Fruit fly (Drosophila melanogaster): ENCODE results near the gene CG3819.

dm6 chr3L:18881613-18882012, 40.3 kb downstream of the CG3819 start:
- no peak for TF ChIP-seq Crg-1 (GFP tag; optimal IDR thresholded peaks at IDR 0.05)
- TF ChIP-seq Clk (GFP tag; optimal IDR thresholded peaks at IDR 0.05) = no peak
- TF ChIP-seq CG7045 (GFP tag; optimal IDR thresholded peaks at IDR 0.05) = no peak
- no peak for TF ChIP-seq CG5204 (GFP tag; optimal IDR thresholded peaks at IDR 0.05)
- no peak for TF ChIP-seq CG14711 (tag; optimal IDR thresholded peaks at IDR 0.05)
- TF ChIP-seq cic (GFP tag; optimal IDR thresholded peaks at IDR 0.05) = no peak
- TF ChIP-seq kay (GFP tag; ENCODE audit: borderline replicate concordance) = no peak
- TF ChIP-seq Hr96 (GFP tag; optimal IDR thresholded peaks at IDR 0.05) = no peak
- TF ChIP-seq cnc (optimal IDR thresholded peaks at IDR 0.05) = no peak
- no peak for TF ChIP-seq CG12768 (GFP tag; optimal IDR thresholded peaks at IDR 0.05)
- TF ChIP-seq CG11617 (GFP tag; optimal IDR thresholded peaks at IDR 0.05) = no peak
- no peak for TF ChIP-seq bab1 (GFP tag; optimal IDR thresholded peaks at IDR 0.05)
- no peak for TF ChIP-seq CG33017 (tag; optimal IDR thresholded peaks at IDR 0.05)

Measured in whole organism, adult.